Worm (Caenorhabditis elegans): Measurements from ENCODE around the gene W03G11.2.

ce11 chrX:12114024-12114423, 5.6 kb upstream of the W03G11.2 start, which contains the start of gene lgc-15:
- no peak for TF ChIP-seq nhr-23 (tag; optimal IDR thresholded peaks at IDR 0.05)
- no peak for TF ChIP-seq C34F6.9 (tag; optimal IDR thresholded peaks at IDR 0.05)
- TF ChIP-seq sma-3 (GFP tag; optimal IDR thresholded peaks at IDR 0.05): no peak
- no peak for TF ChIP-seq nhr-12 (tag; optimal IDR thresholded peaks at IDR 0.05)
- TF ChIP-seq R02D3.7 (tag; optimal IDR thresholded peaks at IDR 0.05): no peak
- TF ChIP-seq unc-62 (GFP tag; optimal IDR thresholded peaks at IDR 0.05): no peak
- TF ChIP-seq mdl-1 (tag; optimal IDR thresholded peaks at IDR 0.05): no peak
- no peak for TF ChIP-seq aly-2 (tag; optimal IDR thresholded peaks at IDR 0.05)
- TF ChIP-seq nhr-237 (tag; optimal IDR thresholded peaks at IDR 0.05): no peak
- no peak for TF ChIP-seq snpc-4 (tag; optimal IDR thresholded peaks at IDR 0.05)
- TF ChIP-seq elt-3 (tag; optimal IDR thresholded peaks at IDR 0.05): no peak
- no peak for TF ChIP-seq nhr-77 (tag; optimal IDR thresholded peaks at IDR 0.05)
- no peak for TF ChIP-seq ceh-16 (tag; optimal IDR thresholded peaks at IDR 0.05)
- no peak for TF ChIP-seq unc-39 (tag; optimal IDR thresholded peaks at IDR 0.05)

All from whole organism, L2 larva.